Fruit fly (Drosophila melanogaster) whole organism, embryonic: Measurements from ENCODE around the gene Pex5.

Experiments
- ATbp ChIP-seq: fragments of 200-800 bp; sonication (Bioruptor generic); optimal IDR thresholded peaks from 2 replicates; lab custom pipeline; 2017; ENCODE audit warnings: missing biosample characterization, mild to moderate bottlenecking, missing genetic modification characterization, missing genetic modification reagents
- Asciz ChIP-seq: fragments of 200-800 bp; sonication (Bioruptor generic); optimal IDR thresholded peaks from 2 replicates; lab custom pipeline; 2017; ENCODE audit warnings: missing biosample characterization, mild to moderate bottlenecking, missing genetic modification characterization, missing genetic modification reagents
- CG10543 ChIP-seq: fragments of 200-800 bp; sonication (Bioruptor generic); optimal IDR thresholded peaks from 3 replicates; lab custom pipeline; 2017; ENCODE audit warnings: missing biosample characterization, mild to moderate bottlenecking, missing genetic modification characterization, moderate library complexity
- CG11398 ChIP-seq: fragments of 200-800 bp; sonication (Bioruptor generic); optimal IDR thresholded peaks from 2 replicates; lab custom pipeline; 2016; ENCODE audit warnings: missing biosample characterization, missing genetic modification characterization
- CG11560 ChIP-seq: fragments of 200-800 bp; sonication (Bioruptor generic); IDR thresholded peaks from 3 replicates; pipeline ENCODE4 v1.3.6; 2022; ENCODE audit warnings: missing biosample characterization, missing genetic modification characterization
- CG11723 ChIP-seq: fragments of 200-800 bp; sonication (Bioruptor generic); optimal IDR thresholded peaks from 2 replicates; lab custom pipeline; 2017; ENCODE audit warnings: missing biosample characterization, mild to moderate bottlenecking, missing genetic modification characterization
- CG14050 ChIP-seq: fragments of 200-800 bp; sonication (Bioruptor generic); IDR thresholded peaks from 3 replicates; pipeline ENCODE4 v1.3.6; 2022; ENCODE audit warnings: missing biosample characterization, missing genetic modification characterization
- CG17912 ChIP-seq: fragments of 200-800 bp; sonication (Bioruptor generic); optimal IDR thresholded peaks from 2 replicates; lab custom pipeline; 2018; ENCODE audit warnings: missing biosample characterization, mild to moderate bottlenecking, missing genetic modification characterization
- CG18619 ChIP-seq: fragments of 200-800 bp; sonication (Bioruptor generic); optimal IDR thresholded peaks from 3 replicates; lab custom pipeline; 2017; ENCODE audit warnings: missing biosample characterization, mild to moderate bottlenecking, missing genetic modification characterization
- CG2712 ChIP-seq: fragments of 200-800 bp; optimal IDR thresholded peaks from 3 replicates; lab custom pipeline; 2019; ENCODE audit warnings: missing biosample characterization, mild to moderate bottlenecking, missing genetic modification characterization, moderate library complexity
- CG3847 ChIP-seq: fragments of 200-800 bp; sonication (Bioruptor generic); IDR thresholded peaks from 2 replicates; pipeline ENCODE4 v1.3.6; 2022; ENCODE audit warnings: missing biosample characterization, missing genetic modification characterization
- CG42726 ChIP-seq: fragments of 200-800 bp; sonication (Bioruptor generic); IDR thresholded peaks from 2 replicates; pipeline ENCODE4 v1.3.6; 2022; ENCODE audit warnings: missing biosample characterization, missing genetic modification characterization; ENCODE audit not compliant: partially characterized antibody
- CG4617 ChIP-seq: fragments of 200-800 bp; sonication (Bioruptor generic); optimal IDR thresholded peaks from 3 replicates; lab custom pipeline; 2016; ENCODE audit warnings: missing biosample characterization, missing genetic modification characterization, borderline replicate concordance
- CG4730 ChIP-seq: fragments of 200-800 bp; sonication (Bioruptor generic); IDR thresholded peaks from 2 replicates; pipeline ENCODE4 v1.3.6; 2022; ENCODE audit warnings: missing biosample characterization, missing genetic modification characterization
- CG4820 ChIP-seq: fragments of 200-800 bp; sonication (Bioruptor generic); optimal IDR thresholded peaks from 3 replicates; lab custom pipeline; 2016; ENCODE audit warnings: missing biosample characterization, missing genetic modification characterization
- CG6683 ChIP-seq: fragments of 200-800 bp; sonication (Bioruptor generic); optimal IDR thresholded peaks from 2 replicates; lab custom pipeline; 2017; ENCODE audit warnings: missing biosample characterization, mild to moderate bottlenecking, missing genetic modification characterization, missing genetic modification reagents
- CG6689 ChIP-seq: fragments of 200-800 bp; sonication (Bioruptor generic); IDR thresholded peaks from 2 replicates; pipeline ENCODE4 v1.3.6; 2022; ENCODE audit warnings: missing biosample characterization, missing genetic modification characterization
- CG6854 ChIP-seq: fragments of 200-800 bp; sonication (Bioruptor generic); optimal IDR thresholded peaks from 3 replicates; lab custom pipeline; 2017; ENCODE audit warnings: missing biosample characterization, mild to moderate bottlenecking, missing genetic modification characterization
- CG8089 ChIP-seq: fragments of 200-800 bp; sonication (Bioruptor generic); optimal IDR thresholded peaks from 3 replicates; lab custom pipeline; 2016; ENCODE audit warnings: missing biosample characterization, missing genetic modification characterization
- CG8359 ChIP-seq: fragments of 200-800 bp; sonication (Bioruptor generic); optimal IDR thresholded peaks from 2 replicates; lab custom pipeline; 2017; ENCODE audit warnings: missing biosample characterization, mild to moderate bottlenecking, missing genetic modification characterization, borderline replicate concordance
- CG8478 ChIP-seq: fragments of >200 bp; optimal IDR thresholded peaks from 2 replicates; lab custom pipeline; 2018
- CkIIα-i1 ChIP-seq: fragments of 200-800 bp; sonication (Bioruptor generic); IDR thresholded peaks from 2 replicates; pipeline ENCODE4 v1.3.6; 2022; ENCODE audit warnings: missing biosample characterization, missing genetic modification characterization
- D19B ChIP-seq: fragments of 200-800 bp; sonication (Bioruptor generic); optimal IDR thresholded peaks from 2 replicates; lab custom pipeline; 2017; ENCODE audit warnings: missing biosample characterization, mild to moderate bottlenecking, missing genetic modification characterization
- Dip2 ChIP-seq: fragments of 200-800 bp; sonication (Bioruptor generic); IDR thresholded peaks from 2 replicates; pipeline ENCODE4 v1.3.6; 2022; ENCODE audit warnings: missing biosample characterization, missing genetic modification characterization
- GATAe ChIP-seq: fragments of 200-800 bp; sonication (Bioruptor generic); conservative IDR thresholded peaks from 2 replicates; pipeline ENCODE4 v1.3.6; 2022; ENCODE audit warnings: missing biosample characterization, missing genetic modification characterization
- HLH3B ChIP-seq: fragments of 200-800 bp; sonication (Bioruptor generic); IDR thresholded peaks from 2 replicates; pipeline ENCODE4 v1.3.6; 2022; ENCODE audit warnings: missing biosample characterization, missing genetic modification characterization
- HLH54F ChIP-seq: fragments of 200-800 bp; sonication (Bioruptor generic); optimal IDR thresholded peaks from 3 replicates; lab custom pipeline; 2016; ENCODE audit warnings: missing biosample characterization, missing genetic modification characterization
- HmgD ChIP-seq: fragments of 200-800 bp; sonication (Bioruptor generic); optimal IDR thresholded peaks from 3 replicates; lab custom pipeline; 2016; ENCODE audit warnings: missing biosample characterization, missing genetic modification characterization
- Max ChIP-seq: fragments of 200-800 bp; sonication (Bioruptor generic); optimal IDR thresholded peaks from 2 replicates; lab custom pipeline; 2016; ENCODE audit warnings: missing biosample characterization, mild to moderate bottlenecking, missing genetic modification characterization
- Mes4 ChIP-seq: fragments of 200-800 bp; sonication (Bioruptor generic); optimal IDR thresholded peaks from 2 replicates; lab custom pipeline; 2016; ENCODE audit warnings: missing biosample characterization, missing genetic modification characterization
- Scr ChIP-seq: fragments of 200-800 bp; sonication (Bioruptor generic); IDR thresholded peaks from 2 replicates; pipeline ENCODE4 v1.3.6; 2022; ENCODE audit warnings: missing biosample characterization, missing genetic modification characterization; ENCODE audit not compliant: partially characterized antibody
- Six4 ChIP-seq: fragments of 200-800 bp; sonication (Bioruptor generic); optimal IDR thresholded peaks from 2 replicates; lab custom pipeline; 2016; ENCODE audit warnings: missing biosample characterization, missing genetic modification characterization
- Sry-δ ChIP-seq: fragments of 200-800 bp; sonication (Bioruptor generic); optimal IDR thresholded peaks from 2 replicates; lab custom pipeline; 2016; ENCODE audit warnings: missing biosample characterization, missing genetic modification characterization
- Stat92E ChIP-seq, 3 experiments: fragments of >200 bp in 2 of 3; fragments of 200-800 bp in 1 of 3; sonication (Bioruptor generic) in 1 of 3; optimal IDR thresholded peaks; 2 replicates each; lab custom pipeline; 2017 to 2019; ENCODE audit warnings: missing biosample characterization in 3 of 3, missing genetic modification characterization in 3 of 3, mild to moderate bottlenecking in 1 of 3, moderate library complexity in 1 of 3
- amos ChIP-seq: fragments of 200-800 bp; sonication (Bioruptor generic); IDR thresholded peaks from 2 replicates; pipeline ENCODE4 v1.3.6; 2022; ENCODE audit warnings: missing biosample characterization, missing genetic modification characterization; ENCODE audit not compliant: partially characterized antibody
- cas ChIP-seq: fragments of 200-800 bp; sonication (Bioruptor generic); IDR thresholded peaks from 2 replicates; pipeline ENCODE4 v1.3.6; 2022; ENCODE audit warnings: missing biosample characterization, missing genetic modification characterization
- crol ChIP-seq: fragments of 200-800 bp; sonication (Bioruptor generic); IDR thresholded peaks from 2 replicates; pipeline ENCODE4 v1.3.6; 2022; ENCODE audit warnings: missing biosample characterization, missing genetic modification characterization
- en ChIP-seq: fragments of 200-800 bp; sonication (Bioruptor generic); optimal IDR thresholded peaks from 2 replicates; lab custom pipeline; 2016; ENCODE audit warnings: missing biosample characterization, missing genetic modification characterization
- eve ChIP-seq, 2 experiments: fragments of >200 bp; optimal IDR thresholded peaks; 2 replicates each; lab custom pipeline; 2017; ENCODE audit warnings: missing biosample characterization in 2 of 2, missing genetic modification characterization in 2 of 2
- gsb-n ChIP-seq: fragments of 200-800 bp; sonication (Bioruptor generic); optimal IDR thresholded peaks from 3 replicates; lab custom pipeline; 2018; ENCODE audit warnings: missing biosample characterization, mild to moderate bottlenecking, missing genetic modification characterization
- jumu ChIP-seq: fragments of 200-800 bp; sonication (Bioruptor generic); optimal IDR thresholded peaks from 3 replicates; lab custom pipeline; 2016; ENCODE audit warnings: missing biosample characterization, missing genetic modification characterization
- nau ChIP-seq: fragments of 200-800 bp; sonication (Bioruptor generic); optimal IDR thresholded peaks from 3 replicates; lab custom pipeline; 2017; ENCODE audit warnings: missing biosample characterization, mild to moderate bottlenecking, missing genetic modification characterization, missing genetic modification reagents
- nmo ChIP-seq: fragments of 200-800 bp; sonication (Bioruptor generic); optimal IDR thresholded peaks from 2 replicates; lab custom pipeline; 2018; ENCODE audit warnings: missing biosample characterization, mild to moderate bottlenecking, missing genetic modification characterization, moderate library complexity
- nom ChIP-seq: fragments of 200-800 bp; sonication (Bioruptor generic); optimal IDR thresholded peaks from 2 replicates; lab custom pipeline; 2017; ENCODE audit warnings: missing biosample characterization, missing genetic modification characterization, mild to moderate bottlenecking, moderate library complexity, missing genetic modification reagents
- scrt ChIP-seq: fragments of 200-800 bp; sonication (Bioruptor generic); optimal IDR thresholded peaks from 2 replicates; lab custom pipeline; 2018; ENCODE audit warnings: missing biosample characterization, mild to moderate bottlenecking, missing genetic modification characterization, moderate library complexity
- sim ChIP-seq: fragments of 200-800 bp; sonication (Bioruptor generic); IDR thresholded peaks from 2 replicates; pipeline ENCODE4 v1.3.6; 2022; ENCODE audit warnings: missing biosample characterization, missing genetic modification characterization
- tin ChIP-seq: fragments of 200-800 bp; sonication (Bioruptor generic); optimal IDR thresholded peaks from 3 replicates; lab custom pipeline; 2016; ENCODE audit warnings: missing biosample characterization, missing genetic modification characterization
- tll ChIP-seq, 2 experiments: fragments of 200-800 bp in 1 of 2; fragments of >200 bp in 1 of 2; sonication (Bioruptor generic) in 1 of 2; optimal IDR thresholded peaks; 2 replicates each; lab custom pipeline; 2017 to 2019; ENCODE audit warnings: missing biosample characterization in 2 of 2, missing genetic modification characterization in 2 of 2, mild to moderate bottlenecking in 1 of 2, moderate library complexity in 1 of 2
- tup ChIP-seq: fragments of 200-800 bp; sonication (Bioruptor generic); optimal IDR thresholded peaks from 2 replicates; lab custom pipeline; 2016; ENCODE audit warnings: missing biosample characterization, mild to moderate bottlenecking, missing genetic modification characterization, moderate library complexity
- unc-4 ChIP-seq: fragments of 200-800 bp; sonication (Bioruptor generic); IDR thresholded peaks from 2 replicates; pipeline ENCODE4 v1.3.6; 2022; ENCODE audit warnings: missing biosample characterization, missing genetic modification characterization; ENCODE audit not compliant: partially characterized antibody

The Pex5 gene

DNA sequence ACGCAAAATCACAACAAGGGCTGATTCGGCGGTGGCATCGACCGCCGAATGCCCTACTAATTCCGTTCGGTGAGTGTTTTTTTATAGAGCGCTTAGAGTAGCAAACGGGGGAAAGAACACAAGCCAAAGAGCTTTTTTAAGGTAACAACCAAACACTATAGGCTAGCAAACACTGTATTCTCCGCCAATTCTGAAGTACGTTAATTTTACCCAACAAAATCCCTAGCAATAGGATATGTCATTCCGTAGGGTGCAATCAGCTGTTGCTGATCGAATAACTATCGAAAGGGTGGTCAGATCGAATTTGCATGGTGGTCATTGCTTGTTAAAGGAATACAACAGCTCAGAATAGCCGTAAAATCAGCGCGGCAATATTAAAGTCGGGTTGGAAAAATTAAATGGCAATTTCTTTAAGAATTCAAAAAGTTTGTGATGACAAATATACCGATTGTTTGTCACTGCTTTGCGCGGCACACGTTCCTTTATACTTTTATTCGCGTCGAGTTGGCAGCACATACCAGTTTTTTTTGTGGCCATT, 38.9 kb upstream of the Pex5 start, which contains the start of gene mip130 (continued):
- TF ChIP-seq CG42726 (no peak), GATAe (GFP tag; lab: Robert Waterston, UW) (no peak), CG17912 (GFP tag; lab: Kevin White, UChicago) (no peak), CG18619 (peak; percentile 53), sim (GFP tag; lab: Robert Waterston, UW) (no peak), jumu (GFP tag; lab: Kevin White, UChicago) (peak; percentile 61), CG11560 (tag; lab: Robert Waterston, UW) (peak; percentile 72), tll (GFP tag; optimal IDR thresholded peaks at IDR 0.05; lab: Kevin White, UChicago) (no peak), CG4730 (GFP tag; lab: Robert Waterston, UW) (0 out of 2 replicates have a peak, but pooled peaks have one; percentile 10), eve (GFP tag; optimal IDR thresholded peaks at IDR 0.05; lab: Kevin White, UChicago) (no peak), HmgD (GFP tag; lab: Kevin White, UChicago) (no peak), tin (GFP tag; lab: Kevin White, UChicago) (no peak), CG11398 (GFP tag; lab: Kevin White, UChicago) (no peak), CG11723 (peak; percentile 5), Scr (peak; percentile 78), Dip2 (GFP tag; lab: Robert Waterston, UW) (no peak), amos (peak; percentile 66), cas (GFP tag; lab: Robert Waterston, UW) (no peak), tup (GFP tag; lab: Kevin White, UChicago) (no peak), CG10543 (GFP tag; lab: Kevin White, UChicago) (peak; percentile 60), en (GFP tag; lab: Kevin White, UChicago) (no peak), nau (GFP tag; lab: Kevin White, UChicago) (no peak), CG8089 (GFP tag; lab: Kevin White, UChicago) (no peak), D19B (peak; percentile 57), CG6854 (no peak), nmo (GFP tag; lab: Kevin White, UChicago) (peak; percentile 66), HLH54F (GFP tag; lab: Kevin White, UChicago) (peak; percentile 3), CG8359 (no peak), CG6689 (GFP tag; lab: Robert Waterston, UW) (peak; percentile 67), Six4 (GFP tag; lab: Kevin White, UChicago) (no peak), gsb-n (tag; lab: Kevin White, UChicago) (peak; percentile 25), CG6683 (GFP tag; lab: Kevin White, UChicago) (no peak), Mes4 (no peak), Sry-δ (GFP tag; lab: Kevin White, UChicago) (peak; percentile 89), CG4617 (GFP tag; lab: Kevin White, UChicago) (peak; percentile 46), nom (peak; percentile 56), Asciz (GFP tag; lab: Kevin White, UChicago) (no peak), unc-4 (GFP tag; lab: Robert Waterston, UW) (peak; percentile 74), ATbp (peak; percentile 53), Max (GFP tag; lab: Kevin White, UChicago) (peak; percentile 46), CG14050 (GFP tag; lab: Robert Waterston, UW) (0 out of 3 replicates have a peak, but pooled peaks have one; percentile 27), CkIIα-i1 (no peak), CG8478 (no peak), HLH3B (GFP tag; lab: Robert Waterston, UW) (peak; percentile 50; the same call in 1 of the 2 replicates), CG3847 (peak; percentile 31; the same call in 1 of the 2 replicates), crol (no peak), scrt (GFP tag; lab: Kevin White, UChicago) (no peak), Stat92E (GFP tag; optimal IDR thresholded peaks at IDR 0.05; lab: Kevin White, UChicago) (no peak), CG2712 (tag; lab: Kevin White, UChicago) (peak; percentile 56), CG4820 (GFP tag; lab: Kevin White, UChicago) (peak; percentile 17)
